Worm (Caenorhabditis elegans): ENCODE measurements around the gene npr-37.
A peak's percentile ranks its signal among the peaks of the same experiment; 100 is the strongest.

The npr-37 gene

ce11 chrIV:455484-455883 lies 25.5 kb downstream of the npr-37 start, which contains the start of gene M04G7.1:
Gene M04G7.1, plus strand, starts transcription at chrIV:455784.
- TF ChIP-seq W03F9.2 (tag; optimal IDR thresholded peaks at IDR 0.05), result no peak
- no peak for TF ChIP-seq him-1 (tag; optimal IDR thresholded peaks at IDR 0.05)
- TF ChIP-seq dao-5 (tag; optimal IDR thresholded peaks at IDR 0.05), result no peak

- TF ChIP-seq W03F9.2 (tag; optimal IDR thresholded peaks at IDR 0.05) (no peak), dao-5 (tag; optimal IDR thresholded peaks at IDR 0.05) (no peak)
Measured at ce11 chrIV:454816-455215, 26.2 kb downstream of the npr-37 start, which contains the start of the genes Y66H1A.8 and M04G7.5. Gene Y66H1A.8, minus strand, starts transcription at chrIV:454916. Gene M04G7.5, plus strand, starts transcription at chrIV:455073.

- no peak for TF ChIP-seq dao-5 (tag; optimal IDR thresholded peaks at IDR 0.05)
- no peak for TF ChIP-seq him-1 (tag; optimal IDR thresholded peaks at IDR 0.05)
- TF ChIP-seq W03F9.2 (tag; optimal IDR thresholded peaks at IDR 0.05), result no peak
Measured at ce11 chrIV:445377-445776, 35.6 kb downstream of the npr-37 start, which contains the start of gene dpm-1. Gene dpm-1, plus strand, starts transcription at chrIV:445677.

- TF ChIP-seq him-1 (tag; optimal IDR thresholded peaks at IDR 0.05), result peak; percentile 39
- TF ChIP-seq dao-5 (tag; optimal IDR thresholded peaks at IDR 0.05), result no peak
- TF ChIP-seq W03F9.2 (tag; optimal IDR thresholded peaks at IDR 0.05), result peak; percentile 89
Measured at ce11 chrIV:443622-444021, 37.3 kb downstream of the npr-37 start, which contains the start of gene mrpl-55. Gene mrpl-55, plus strand, starts transcription at chrIV:443985.

- TF ChIP-seq him-1 (tag; optimal IDR thresholded peaks at IDR 0.05), result no peak
- no peak for TF ChIP-seq W03F9.2 (tag; optimal IDR thresholded peaks at IDR 0.05)
- no peak for TF ChIP-seq dao-5 (tag; optimal IDR thresholded peaks at IDR 0.05)
Measured at ce11 chrIV:440509-440908, 40.5 kb downstream of the npr-37 start, which contains the start of gene hum-8. Gene hum-8, minus strand, starts transcription at chrIV:440554.

ce11 chrIV:438384-438783 lies 42.6 kb downstream of the npr-37 start:
- TF ChIP-seq W03F9.2 (tag; optimal IDR thresholded peaks at IDR 0.05) (no peak), dao-5 (tag; optimal IDR thresholded peaks at IDR 0.05) (no peak), him-1 (tag; optimal IDR thresholded peaks at IDR 0.05) (no peak)

ce11 chrIV:428869-429268 lies 52.1 kb downstream of the npr-37 start, which contains the start of gene Y66H1A.5:
Gene Y66H1A.5, minus strand, starts transcription at chrIV:429133.
- TF ChIP-seq dao-5 (tag; optimal IDR thresholded peaks at IDR 0.05) (no peak), W03F9.2 (tag; optimal IDR thresholded peaks at IDR 0.05) (no peak), him-1 (tag; optimal IDR thresholded peaks at IDR 0.05) (no peak)

- TF ChIP-seq him-1 (tag; optimal IDR thresholded peaks at IDR 0.05) (no peak), W03F9.2 (tag; optimal IDR thresholded peaks at IDR 0.05) (no peak), dao-5 (tag; optimal IDR thresholded peaks at IDR 0.05) (no peak)
Measured at ce11 chrIV:427100-427908, 53.7 kb downstream of the npr-37 start.

ce11 chrIV:426597-426996 lies 54.4 kb downstream of the npr-37 start:
- TF ChIP-seq him-1 (tag; optimal IDR thresholded peaks at IDR 0.05), result no peak
- TF ChIP-seq W03F9.2 (tag; optimal IDR thresholded peaks at IDR 0.05), result no peak
- no peak for TF ChIP-seq dao-5 (tag; optimal IDR thresholded peaks at IDR 0.05)

ce11 chrIV:425995-426394 lies 55.0 kb downstream of the npr-37 start, which contains the start of gene garr-1:
Gene garr-1, plus strand, starts transcription at chrIV:426168.
- no peak for TF ChIP-seq W03F9.2 (tag; optimal IDR thresholded peaks at IDR 0.05)
- TF ChIP-seq dao-5 (tag; optimal IDR thresholded peaks at IDR 0.05), result no peak
- TF ChIP-seq him-1 (tag; optimal IDR thresholded peaks at IDR 0.05), result no peak

- TF ChIP-seq him-1 (tag; optimal IDR thresholded peaks at IDR 0.05), result no peak
- peak; percentile 67 for TF ChIP-seq W03F9.2 (tag; optimal IDR thresholded peaks at IDR 0.05)
Measured at ce11 chrIV:425546-425945, 55.4 kb downstream of the npr-37 start.

ce11 chrIV:425052-425451 lies 55.9 kb downstream of the npr-37 start, which contains the start of gene daf-18:
Gene daf-18, minus strand, starts transcription at chrIV:425177.
- TF ChIP-seq W03F9.2 (tag; optimal IDR thresholded peaks at IDR 0.05) (no peak), dao-5 (tag; optimal IDR thresholded peaks at IDR 0.05) (no peak), him-1 (tag; optimal IDR thresholded peaks at IDR 0.05) (no peak)

- TF ChIP-seq him-1 (tag; optimal IDR thresholded peaks at IDR 0.05) (no peak), W03F9.2 (tag; optimal IDR thresholded peaks at IDR 0.05) (no peak), dao-5 (tag; optimal IDR thresholded peaks at IDR 0.05) (no peak)
Measured at ce11 chrIV:422112-422511, 58.9 kb downstream of the npr-37 start.

- TF ChIP-seq him-1 (tag; optimal IDR thresholded peaks at IDR 0.05) (no peak), W03F9.2 (tag; optimal IDR thresholded peaks at IDR 0.05) (no peak), dao-5 (tag; optimal IDR thresholded peaks at IDR 0.05) (no peak)
Measured at ce11 chrIV:420686-421085, 60.3 kb downstream of the npr-37 start.
